Worm (Caenorhabditis elegans): ENCODE results near the gene K09F6.15.

K09F6.15 gene

DNA sequence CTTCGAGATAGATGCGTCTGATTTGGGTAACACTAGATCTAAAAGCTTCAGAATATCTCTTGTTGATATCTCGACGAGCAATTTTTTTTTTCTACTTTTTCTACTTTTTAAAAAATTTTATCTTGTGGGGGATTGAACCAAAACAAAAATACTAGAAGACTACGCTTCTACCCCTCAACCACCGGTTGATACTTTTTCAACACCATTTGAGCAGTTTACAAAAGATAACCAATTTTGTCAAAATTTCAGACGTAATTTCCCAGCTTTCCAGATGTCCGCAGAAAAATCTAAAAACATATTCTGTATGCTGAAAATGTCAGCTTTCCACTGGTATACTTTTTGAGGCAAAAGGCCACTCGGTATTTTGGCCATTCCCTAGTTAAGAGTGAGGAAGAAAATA is 27.3 kb upstream of the K09F6.15 start:
- TF ChIP-seq elt-1 (tag; optimal IDR thresholded peaks at IDR 0.05) (no peak), skn-1 (tag; optimal IDR thresholded peaks at IDR 0.05) (no peak), ceh-9 (tag; optimal IDR thresholded peaks at IDR 0.05) (no peak), R02D3.7 (tag; optimal IDR thresholded peaks at IDR 0.05) (no peak), mdl-1 (tag; optimal IDR thresholded peaks at IDR 0.05) (no peak), aly-2 (tag; optimal IDR thresholded peaks at IDR 0.05) (no peak), jun-1 (tag; optimal IDR thresholded peaks at IDR 0.05) (no peak), ceh-28 (tag; optimal IDR thresholded peaks at IDR 0.05) (no peak), elt-2 (tag; optimal IDR thresholded peaks at IDR 0.05) (no peak), nfya-1 (tag; optimal IDR thresholded peaks at IDR 0.05; ENCODE audit: insufficient read depth) (no peak), unc-62 (GFP tag; optimal IDR thresholded peaks at IDR 0.05) (no peak), fkh-2 (tag; optimal IDR thresholded peaks at IDR 0.05) (no peak), ztf-11 (tag; optimal IDR thresholded peaks at IDR 0.05) (no peak), nhr-12 (tag; optimal IDR thresholded peaks at IDR 0.05) (no peak), daf-12 (tag; optimal IDR thresholded peaks at IDR 0.05) (no peak), nhr-25 (tag; optimal IDR thresholded peaks at IDR 0.05) (no peak), pqm-1 (tag; optimal IDR thresholded peaks at IDR 0.05) (no peak)

DNA sequence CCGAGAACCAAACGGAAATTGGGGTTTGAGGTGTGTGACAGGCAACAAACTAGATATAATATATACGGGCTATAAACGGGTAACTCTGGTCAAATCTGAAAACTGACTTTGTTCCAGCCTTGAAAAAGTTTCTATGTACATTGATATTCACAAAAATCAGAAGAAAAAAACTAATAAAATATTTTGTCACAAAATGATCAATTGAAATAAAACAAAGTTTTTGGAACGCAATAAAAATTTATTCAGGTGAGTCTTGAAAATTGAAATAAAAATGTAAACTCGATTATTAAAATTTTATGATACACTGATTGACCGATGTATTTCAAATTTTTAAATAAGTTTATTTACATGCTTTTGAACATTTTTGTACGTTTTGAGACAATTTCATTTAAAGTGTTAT is 25.0 kb upstream of the K09F6.15 start, which contains the start of gene B0281.6:
B0281.6 (minus strand) TSS at position 101 of the 400 bp plus-strand sequence.
- TF ChIP-seq ama-1 (optimal IDR thresholded peaks at IDR 0.05) (no peak), lin-15B (tag; optimal IDR thresholded peaks at IDR 0.05) (no peak), fos-1 (tag; optimal IDR thresholded peaks at IDR 0.05) (no peak), fkh-10 (GFP tag; optimal IDR thresholded peaks at IDR 0.05) (no peak), ceh-28 (tag; optimal IDR thresholded peaks at IDR 0.05) (no peak), R02D3.7 (tag; optimal IDR thresholded peaks at IDR 0.05) (no peak), elt-3 (tag; optimal IDR thresholded peaks at IDR 0.05) (no peak), hmg-11 (tag; optimal IDR thresholded peaks at IDR 0.05) (no peak), aly-2 (tag; optimal IDR thresholded peaks at IDR 0.05) (no peak), nfya-1 (tag; optimal IDR thresholded peaks at IDR 0.05; ENCODE audit: insufficient read depth) (no peak), tbx-2 (tag; optimal IDR thresholded peaks at IDR 0.05) (no peak), lin-39 (tag; optimal IDR thresholded peaks at IDR 0.05) (no peak), lsy-12 (tag; optimal IDR thresholded peaks at IDR 0.05) (no peak), pha-4 (tag; optimal IDR thresholded peaks at IDR 0.05) (no peak), nhr-43 (tag; optimal IDR thresholded peaks at IDR 0.05; ENCODE audit: poor library complexity, severe bottlenecking) (no peak)

DNA sequence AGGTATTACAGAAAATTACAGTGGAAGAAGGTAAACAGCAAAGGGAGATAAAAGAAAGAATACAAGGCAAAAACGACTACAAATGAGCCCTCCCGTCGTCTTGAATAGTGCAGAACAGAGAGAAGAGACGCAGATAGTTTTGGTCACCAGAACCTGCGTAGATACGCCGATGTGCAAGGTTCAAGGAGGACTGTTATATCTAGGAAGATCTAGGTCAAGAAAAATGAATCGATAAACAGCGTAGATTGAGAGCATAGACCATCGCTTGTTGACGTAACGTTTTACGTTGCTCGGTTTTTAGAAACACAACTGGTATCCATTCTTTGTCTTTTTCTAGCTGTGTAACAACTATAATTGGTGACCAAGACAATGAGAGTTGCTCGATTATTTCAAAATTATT is 23.5 kb upstream of the K09F6.15 start, which contains the start of gene B0281.5:
B0281.5 (minus strand) TSS at position 101 of the 400 bp plus-strand sequence.
- no peak for TF ChIP-seq mdl-1 (tag; optimal IDR thresholded peaks at IDR 0.05)

DNA sequence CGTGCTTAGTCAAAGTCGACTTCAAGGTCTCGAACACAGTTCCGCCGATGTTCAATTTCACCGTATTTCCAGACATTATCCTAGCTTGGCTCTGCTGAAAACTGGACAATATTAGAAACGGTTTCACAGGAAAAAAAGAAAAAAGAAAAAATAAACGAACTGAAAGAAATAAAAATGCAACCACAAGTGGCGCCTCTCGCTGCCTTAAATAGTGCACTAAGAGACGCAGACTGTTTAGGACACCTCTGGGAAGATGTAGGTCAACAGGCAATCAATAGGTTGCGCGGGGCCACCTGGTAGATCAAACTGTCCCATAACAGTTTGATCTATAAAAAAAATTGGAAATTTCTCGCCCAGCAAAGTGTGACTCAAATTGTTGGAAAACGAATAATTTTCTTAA is 21.4 kb upstream of the K09F6.15 start, which contains the start of gene B0281.4:
B0281.4 (minus strand) TSS at position 101 of the 400 bp plus-strand sequence.
- TF ChIP-seq nhr-23 (tag; optimal IDR thresholded peaks at IDR 0.05) (no peak), daf-12 (tag; optimal IDR thresholded peaks at IDR 0.05) (no peak), ceh-28 (tag; optimal IDR thresholded peaks at IDR 0.05) (no peak), nhr-12 (tag; optimal IDR thresholded peaks at IDR 0.05) (no peak), egl-5 (tag; optimal IDR thresholded peaks at IDR 0.05) (no peak), zag-1 (tag; optimal IDR thresholded peaks at IDR 0.05) (no peak), ceh-82 (tag; optimal IDR thresholded peaks at IDR 0.05) (no peak), elt-1 (tag; optimal IDR thresholded peaks at IDR 0.05) (no peak), R02D3.7 (tag; optimal IDR thresholded peaks at IDR 0.05) (no peak), ZK546.5 (tag; optimal IDR thresholded peaks at IDR 0.05) (no peak)

DNA sequence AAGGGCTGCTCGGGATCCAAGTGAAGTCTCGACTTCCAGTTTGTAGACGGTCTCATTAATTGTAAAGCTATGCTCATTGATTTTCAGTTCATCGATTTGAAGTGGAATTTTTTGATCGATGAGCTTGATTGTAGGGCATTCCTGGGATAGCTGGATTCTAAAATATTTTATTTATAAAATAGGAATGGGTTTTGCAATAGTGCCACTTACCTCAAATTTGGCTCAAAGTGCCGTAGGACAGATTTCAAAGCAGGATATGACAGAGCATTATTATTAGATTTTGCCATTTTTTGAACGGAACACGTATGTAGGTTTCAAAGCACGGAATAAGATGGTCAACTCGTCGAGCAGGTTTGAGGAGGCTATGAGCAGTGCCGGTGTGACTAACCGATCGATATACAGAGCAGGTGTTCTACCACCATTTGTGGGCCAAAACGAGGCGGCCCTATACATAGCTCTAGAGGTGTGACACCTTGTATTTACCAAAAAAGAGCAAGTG is 18.5 kb upstream of the K09F6.15 start, which contains the start of gene fbxc-25:
fbxc-25 (minus strand) TSS at position 449 of the 499 bp plus-strand sequence.
- no peak for TF ChIP-seq pha-4 (tag; optimal IDR thresholded peaks at IDR 0.05)
- no peak for TF ChIP-seq nhr-28 (tag; optimal IDR thresholded peaks at IDR 0.05)
- no peak for TF ChIP-seq lin-39 (tag; optimal IDR thresholded peaks at IDR 0.05)
- TF ChIP-seq egl-27 (tag; optimal IDR thresholded peaks at IDR 0.05) = no peak
- no peak for TF ChIP-seq ztf-4 (tag; optimal IDR thresholded peaks at IDR 0.05)
- TF ChIP-seq skn-1 (tag; optimal IDR thresholded peaks at IDR 0.05) = no peak
- TF ChIP-seq elt-1 (tag; optimal IDR thresholded peaks at IDR 0.05) = no peak
- no peak for TF ChIP-seq fkh-10 (GFP tag; optimal IDR thresholded peaks at IDR 0.05)
- no peak for TF ChIP-seq fkh-2 (tag; optimal IDR thresholded peaks at IDR 0.05)
- TF ChIP-seq tbx-2 (tag; optimal IDR thresholded peaks at IDR 0.05) = no peak
- no peak for TF ChIP-seq aly-2 (tag; optimal IDR thresholded peaks at IDR 0.05)
- TF ChIP-seq unc-39 (tag; optimal IDR thresholded peaks at IDR 0.05) = no peak
- TF ChIP-seq elt-2 (tag; optimal IDR thresholded peaks at IDR 0.05) = no peak
- no peak for TF ChIP-seq fos-1 (tag; optimal IDR thresholded peaks at IDR 0.05)
- no peak for TF ChIP-seq nhr-67 (tag; optimal IDR thresholded peaks at IDR 0.05)
- TF ChIP-seq nhr-77 (tag; optimal IDR thresholded peaks at IDR 0.05) = no peak
- TF ChIP-seq R02D3.7 (tag; optimal IDR thresholded peaks at IDR 0.05) = no peak
- no peak for TF ChIP-seq unc-62 (GFP tag; optimal IDR thresholded peaks at IDR 0.05)

Data from whole organism, L3 larva.